Worm (Caenorhabditis elegans): ENCODE measurements around the gene H17B01.2.

DNA sequence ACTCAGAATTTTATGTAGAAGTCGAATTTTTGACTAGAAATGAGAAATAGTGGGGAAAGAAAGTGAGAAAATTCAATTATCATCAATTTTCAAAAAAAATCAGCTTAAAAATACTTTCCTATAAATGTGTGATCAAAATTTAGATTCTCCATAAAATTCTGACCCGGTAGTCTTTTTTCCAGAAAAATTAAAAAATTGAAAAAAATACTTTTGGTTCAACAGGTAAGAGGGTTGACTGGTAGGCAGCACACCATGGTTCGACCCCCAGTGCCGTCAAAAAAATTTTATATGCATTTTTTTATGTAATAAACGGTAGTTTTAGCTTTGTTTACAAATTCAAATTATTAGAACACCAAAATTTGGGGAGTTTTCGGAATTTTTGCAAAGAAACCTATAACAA, 6.9 kb downstream of the H17B01.2 start:
- no peak for TF ChIP-seq unc-39 (tag; optimal IDR thresholded peaks at IDR 0.05)
- no peak for TF ChIP-seq dpl-1 (GFP tag; optimal IDR thresholded peaks at IDR 0.05)
- TF ChIP-seq pqm-1 (tag; optimal IDR thresholded peaks at IDR 0.05): no peak
- TF ChIP-seq ZK546.5 (tag; optimal IDR thresholded peaks at IDR 0.05): no peak
- TF ChIP-seq ceh-28 (tag; optimal IDR thresholded peaks at IDR 0.05): no peak
- no peak for TF ChIP-seq lin-29 (GFP tag; IDR thresholded peaks at IDR 0.05)
- no peak for TF ChIP-seq F44E2.7 (GFP tag; IDR thresholded peaks at IDR 0.05)
- TF ChIP-seq nhr-76 (tag; optimal IDR thresholded peaks at IDR 0.05): no peak

Measured in whole organism, L4 larva.